Fruit fly (Drosophila melanogaster): ENCODE results near the gene Scsalpha1.

The Scsalpha1 gene

dm6 chr3L:3765782-3766520, 48.1 kb upstream of the Scsalpha1 start (continued):
- no peak for TF ChIP-seq CG16863 (GFP tag; optimal IDR thresholded peaks at IDR 0.05)
- TF ChIP-seq psq (GFP tag; optimal IDR thresholded peaks at IDR 0.05), result peak; percentile 78
- TF ChIP-seq chinmo (GFP tag; IDR thresholded peaks at IDR 0.05; ENCODE audit: partially characterized antibody), result peak; percentile 93; the same call in 3 of the 4 replicates
- TF ChIP-seq Myb (GFP tag; optimal IDR thresholded peaks at IDR 0.05), result no peak
- TF ChIP-seq CG7271 (tag; optimal IDR thresholded peaks at IDR 0.05), result no peak
- TF ChIP-seq zfh1 (GFP tag; IDR thresholded peaks at IDR 0.05), result peak; percentile 56
- peak; percentile 9 for TF ChIP-seq CG2116 (GFP tag; optimal IDR thresholded peaks at IDR 0.05)
- peak; percentile 13 for TF ChIP-seq shn (GFP tag; optimal IDR thresholded peaks at IDR 0.05)
- TF ChIP-seq CG7745 (tag; optimal IDR thresholded peaks at IDR 0.05), result no peak
- peak; percentile 69 for TF ChIP-seq E2f1 (GFP tag; IDR thresholded peaks at IDR 0.05)
- peak; percentile 60 for TF ChIP-seq CG6765 (GFP tag; optimal IDR thresholded peaks at IDR 0.05)
- TF ChIP-seq CG9727 (GFP tag; optimal IDR thresholded peaks at IDR 0.05), result peak; percentile 75
- TF ChIP-seq az2 (GFP tag; optimal IDR thresholded peaks at IDR 0.05), result peak; percentile 56
- peak; percentile 82 for TF ChIP-seq Rfx (GFP tag; IDR thresholded peaks at IDR 0.05)
- no peak for TF ChIP-seq CG9609 (GFP tag; optimal IDR thresholded peaks at IDR 0.05)
- TF ChIP-seq al (GFP tag; IDR thresholded peaks at IDR 0.05), result peak; percentile 50; the same call in 1 of the 2 replicates
- TF ChIP-seq CG4328 (GFP tag; optimal IDR thresholded peaks at IDR 0.05), result peak; percentile 47
- TF ChIP-seq aop (GFP tag; IDR thresholded peaks at IDR 0.05), result no peak
- peak; percentile 46 for TF ChIP-seq CG3407 (GFP tag; optimal IDR thresholded peaks at IDR 0.05)
- TF ChIP-seq bab2 (GFP tag; optimal IDR thresholded peaks at IDR 0.05), result peak; percentile 13
- peak; percentile 46; the same call in 1 of the 2 replicates for TF ChIP-seq CG43689 (GFP tag; IDR thresholded peaks at IDR 0.05)
- TF ChIP-seq CG2875 (GFP tag; optimal IDR thresholded peaks at IDR 0.05), result peak; percentile 52
- TF ChIP-seq Abd-B (GFP tag; optimal IDR thresholded peaks at IDR 0.05), result peak; percentile 70
- peak; percentile 4 for TF ChIP-seq jing (GFP tag; optimal IDR thresholded peaks at IDR 0.05)
- no peak for TF ChIP-seq CG4707 (GFP tag; optimal IDR thresholded peaks at IDR 0.05)
- TF ChIP-seq chif (GFP tag; optimal IDR thresholded peaks at IDR 0.05), result peak; percentile 9 to 29
- peak; percentile 20 for TF ChIP-seq gsb-n (tag; optimal IDR thresholded peaks at IDR 0.05)
- peak; percentile 8 for TF ChIP-seq CG17568 (GFP tag; optimal IDR thresholded peaks at IDR 0.05)
- peak; percentile 73 for TF ChIP-seq sob (GFP tag; IDR thresholded peaks at IDR 0.05)
- no peak for TF ChIP-seq p53 (GFP tag; optimal IDR thresholded peaks at IDR 0.05)
- peak in 1 of 2 experiments; percentile 84 for TF ChIP-seq eve (GFP tag; optimal IDR thresholded peaks at IDR 0.05)
- peak; percentile 83 for TF ChIP-seq ci (GFP tag; IDR thresholded peaks at IDR 0.05)
- TF ChIP-seq CG10147 (GFP tag; optimal IDR thresholded peaks at IDR 0.05), result peak; percentile 36
- TF ChIP-seq CG10462 (GFP tag; optimal IDR thresholded peaks at IDR 0.05), result peak; percentile 23
- TF ChIP-seq pnt (GFP tag; optimal IDR thresholded peaks at IDR 0.05), result no peak
- TF ChIP-seq CG18262 (tag; optimal IDR thresholded peaks at IDR 0.05), result peak; percentile 79
- TF ChIP-seq br (optimal IDR thresholded peaks at IDR 0.05), result no peak
- TF ChIP-seq Hr39 (optimal IDR thresholded peaks at IDR 0.05), result no peak
- peak; percentile 19 for TF ChIP-seq en (GFP tag; optimal IDR thresholded peaks at IDR 0.05)
- TF ChIP-seq Nf-YA (GFP tag; IDR thresholded peaks at IDR 0.05), result peak; percentile 52
- peak; percentile 39; the same call in 1 of the 2 replicates for TF ChIP-seq Adf1 (GFP tag; IDR thresholded peaks at IDR 0.05)
- peak; percentile 60 for TF ChIP-seq ATbp (GFP tag; optimal IDR thresholded peaks at IDR 0.05)
- peak; percentile 17 for TF ChIP-seq CHES-1-like (GFP tag; optimal IDR thresholded peaks at IDR 0.05)
- TF ChIP-seq slp2 (GFP tag; optimal IDR thresholded peaks at IDR 0.05), result no peak
- peak; percentile 32 for TF ChIP-seq Drgx (GFP tag; IDR thresholded peaks at IDR 0.05)
- peak; percentile 30 for TF ChIP-seq CG30020 (tag; optimal IDR thresholded peaks at IDR 0.05)
- peak; percentile 63 for TF ChIP-seq Nf-YB (GFP tag; optimal IDR thresholded peaks at IDR 0.05)
- TF ChIP-seq CG30403 (GFP tag; optimal IDR thresholded peaks at IDR 0.05), result peak; percentile 78

Measured in whole organism, embryonic.